Fruit fly (Drosophila melanogaster) ovary, adult (tissue): ENCODE data around the gene Usp12-46.

Source experiments
- CG17801 ChIP-seq: fragments of 200-800 bp; optimal IDR thresholded peaks from 2 replicates; lab custom pipeline; 2019; ENCODE audit warnings: missing biosample characterization, mild to moderate bottlenecking, missing genetic modification characterization, moderate library complexity; ENCODE audit not compliant: partially characterized antibody

The Usp12-46 gene

DNA sequence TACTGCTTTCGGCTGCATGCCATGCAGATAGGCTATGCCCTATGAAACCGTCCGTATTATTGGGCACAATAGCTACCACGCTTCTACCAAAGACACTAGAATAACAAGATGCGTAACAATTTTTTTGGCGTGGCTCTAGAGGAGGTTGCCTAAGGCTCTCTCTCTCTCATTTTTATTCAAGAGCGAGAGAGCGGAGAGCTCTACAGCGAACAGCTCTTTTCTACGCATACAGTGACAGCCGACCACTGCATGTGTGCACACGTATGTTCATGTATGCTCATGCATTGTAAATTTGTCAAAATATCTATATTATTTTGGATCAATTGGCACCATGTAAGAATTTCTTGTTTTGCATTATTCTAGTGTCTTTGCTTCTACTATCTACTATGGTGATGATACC is 17.7 kb upstream of the Usp12-46 start:
- TF ChIP-seq CG17801 (GFP tag; lab: Kevin White, UChicago), result no peak

DNA sequence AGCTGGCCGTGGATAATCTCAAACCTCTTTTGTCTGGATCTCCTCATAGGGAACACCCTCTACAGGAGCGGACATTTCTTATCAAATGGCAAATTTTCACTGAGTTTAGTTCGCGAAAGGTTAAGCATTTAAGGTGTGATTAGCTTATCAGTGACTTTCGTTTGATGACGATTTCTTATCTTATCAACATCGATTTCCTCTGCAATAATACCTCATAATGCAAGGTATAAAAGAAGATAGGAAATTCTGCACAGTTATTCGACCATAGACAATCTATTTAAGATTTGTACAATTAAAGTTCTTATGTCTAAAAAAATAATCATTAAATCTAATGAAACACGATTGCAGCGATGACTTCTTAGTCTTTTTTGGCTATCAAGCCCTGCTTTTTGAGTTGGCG is 16.9 kb upstream of the Usp12-46 start, which contains the start of gene Takl2:
Gene Takl2, minus strand, starts transcription at position 101 of the 400 bp plus-strand sequence.
- TF ChIP-seq CG17801 (GFP tag; lab: Kevin White, UChicago), result no peak

DNA sequence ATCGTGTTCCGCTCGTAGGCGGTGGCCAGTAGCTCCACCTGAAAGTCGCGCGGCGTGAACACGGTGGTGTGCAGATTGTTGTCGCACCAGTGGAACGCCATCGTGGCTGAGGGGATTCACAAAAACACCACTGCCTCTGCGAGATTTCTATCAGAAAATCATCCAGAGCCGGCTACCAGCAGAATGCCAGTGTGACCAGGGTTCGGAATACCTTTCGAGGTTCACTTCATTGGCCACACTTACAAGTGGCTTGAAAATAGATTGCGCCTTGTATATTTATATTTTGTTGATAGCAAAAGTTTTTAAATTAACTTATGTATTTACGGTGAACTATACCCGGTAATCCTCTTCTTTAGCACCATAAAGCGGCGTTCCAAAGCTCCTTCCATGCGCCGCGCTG is 9.8 kb upstream of the Usp12-46 start, which contains the start of the genes Dcr-1 and CG6985:
Gene Dcr-1, minus strand, starts transcription at position 162 of the 400 bp plus-strand sequence.
Gene CG6985, plus strand, starts transcription at position 221 of the 400 bp plus-strand sequence.
- no peak for TF ChIP-seq CG17801 (GFP tag; lab: Kevin White, UChicago)

DNA sequence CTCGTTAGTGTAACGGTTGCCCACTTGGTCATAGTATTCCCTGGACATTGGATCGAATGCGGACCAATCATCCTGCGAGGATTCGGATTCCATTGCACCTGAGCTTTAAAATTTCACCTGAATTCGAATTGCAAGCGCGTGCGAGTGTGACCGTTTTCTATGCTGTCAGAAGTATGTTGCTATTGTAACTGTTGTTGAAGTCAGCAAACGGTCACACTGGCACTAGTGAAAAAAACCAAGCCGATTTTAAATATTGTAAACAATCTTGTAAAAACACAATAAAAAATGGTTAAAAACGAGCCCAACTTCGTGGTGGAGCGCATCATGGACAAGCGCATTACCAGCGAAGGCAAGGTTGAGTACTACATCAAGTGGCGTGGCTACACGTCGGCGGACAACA is 5.3 kb upstream of the Usp12-46 start, which contains the start of the genes vret and HP1c:
Gene vret, minus strand, starts transcription at position 150 of the 400 bp plus-strand sequence.
Gene HP1c, plus strand, starts transcription at position 189 of the 400 bp plus-strand sequence.
- TF ChIP-seq CG17801 (GFP tag; lab: Kevin White, UChicago), result no peak

DNA sequence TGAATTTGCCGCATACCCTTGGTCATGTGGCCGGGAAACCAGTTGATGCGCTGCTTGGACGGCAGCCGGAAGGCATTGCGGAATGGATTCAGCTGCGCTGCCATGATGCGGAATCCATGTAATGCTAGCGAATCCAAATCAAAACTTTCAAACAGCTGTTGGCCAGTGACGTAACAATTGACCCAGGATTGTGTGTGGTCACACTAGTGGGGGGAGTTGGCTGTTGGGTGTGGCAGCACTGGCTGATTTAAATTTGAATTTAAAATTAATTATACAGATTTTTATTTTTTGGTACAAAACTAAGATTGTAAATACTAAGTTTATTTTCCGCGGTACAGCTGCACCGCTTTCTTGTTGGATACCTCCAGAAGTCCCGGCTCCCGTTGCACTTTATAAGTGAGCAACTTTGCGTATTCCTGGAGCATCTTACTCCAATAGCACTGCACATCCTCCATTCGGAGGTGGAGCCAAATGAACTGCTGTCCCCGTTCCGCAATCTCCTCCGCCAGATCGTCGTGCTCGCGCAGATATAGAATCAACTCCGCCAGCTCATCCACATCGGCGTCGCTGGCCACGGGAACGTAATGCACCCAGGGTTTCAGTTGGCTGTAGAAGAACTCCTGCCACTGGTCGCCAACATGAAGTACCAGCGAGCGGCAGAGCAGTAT is 3.1 kb upstream of the Usp12-46 start, which contains the start of gene CG17141:
Gene CG17141, minus strand, starts transcription at position 177 of the 668 bp plus-strand sequence.
- no peak for TF ChIP-seq CG17801 (GFP tag; lab: Kevin White, UChicago)

DNA sequence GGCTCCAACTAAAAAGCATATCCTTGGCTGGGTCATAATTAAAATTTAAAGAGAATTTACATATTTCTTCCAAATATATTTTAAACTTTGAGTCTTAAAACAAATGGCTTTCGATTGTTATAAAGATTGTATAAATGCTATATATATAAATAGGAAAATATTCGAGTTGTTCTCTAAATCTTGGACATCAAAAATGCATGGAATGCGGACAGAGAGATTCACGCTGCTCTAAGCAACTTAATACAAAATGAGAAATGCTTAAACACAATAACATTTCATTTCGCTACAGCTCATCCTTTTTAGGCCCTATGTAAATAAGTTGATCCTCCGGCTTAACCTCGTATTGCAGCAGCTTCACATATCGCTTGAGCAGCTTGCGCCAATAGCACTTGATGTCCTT is 1.7 kb upstream of the Usp12-46 start, which contains the start of gene CG31139:
Gene CG31139, minus strand, starts transcription at position 101 of the 400 bp plus-strand sequence.
- no peak for TF ChIP-seq CG17801 (GFP tag; lab: Kevin White, UChicago)

DNA sequence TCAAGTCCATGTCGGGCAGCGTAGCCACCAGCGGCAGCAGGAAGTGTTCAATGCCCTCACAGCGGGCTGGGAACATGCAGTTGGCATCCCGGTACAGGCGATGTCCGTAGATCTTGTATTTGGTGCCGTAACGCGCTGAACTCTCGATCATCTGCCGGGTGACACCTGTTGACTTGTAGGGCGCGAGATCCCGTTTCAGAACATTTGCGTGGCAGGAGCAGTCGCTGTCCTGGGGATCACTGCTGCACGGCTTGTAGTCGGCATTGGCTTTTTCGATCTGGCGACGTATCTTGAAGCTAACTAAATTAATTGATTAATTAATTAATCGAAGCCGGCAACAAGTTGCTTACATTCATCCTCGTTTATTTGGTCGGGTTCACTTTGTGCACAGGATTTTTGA is 662 bp upstream of the Usp12-46 start:
- no peak for TF ChIP-seq CG17801 (GFP tag; lab: Kevin White, UChicago)

DNA sequence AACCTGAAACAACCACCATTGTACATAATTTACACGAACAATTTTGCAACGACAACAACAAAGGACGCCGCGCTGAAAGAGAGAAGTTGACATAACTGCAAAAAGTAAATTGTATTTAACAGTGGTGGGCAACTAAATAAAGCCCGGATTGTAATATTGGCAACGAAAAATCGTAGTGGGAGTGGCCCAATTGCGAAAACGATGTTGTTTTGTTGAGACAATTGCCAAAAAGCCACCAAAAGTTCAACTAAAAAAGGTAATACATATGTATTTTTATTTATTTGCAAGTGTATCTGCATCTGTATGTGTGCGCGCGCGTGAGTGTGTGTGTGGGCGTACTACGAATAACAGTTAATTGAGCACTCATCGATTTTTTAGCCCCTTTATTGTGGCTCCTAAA is 410 bp downstream of the Usp12-46 start:
- TF ChIP-seq CG17801 (GFP tag; lab: Kevin White, UChicago), result no peak

DNA sequence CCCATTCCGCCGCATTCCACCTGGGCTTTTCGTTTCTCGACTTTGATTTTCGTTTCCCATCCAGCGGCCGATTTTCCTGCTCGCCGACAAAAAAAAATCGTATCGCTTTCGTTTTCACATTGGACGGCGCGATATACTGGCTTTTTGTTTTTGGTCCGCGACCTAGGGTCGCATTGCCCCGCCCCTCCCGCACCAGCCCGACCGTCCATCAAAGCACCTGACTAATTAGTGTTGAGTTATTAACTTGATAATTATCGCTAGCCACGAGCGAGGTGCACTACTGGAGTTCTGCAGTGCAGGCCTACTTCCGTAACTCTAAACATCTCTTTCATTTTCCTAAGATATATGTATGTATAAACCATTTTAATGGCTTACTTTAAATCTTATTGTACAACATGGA is 997 bp downstream of the Usp12-46 start:
- no peak for TF ChIP-seq CG17801 (GFP tag; lab: Kevin White, UChicago)

DNA sequence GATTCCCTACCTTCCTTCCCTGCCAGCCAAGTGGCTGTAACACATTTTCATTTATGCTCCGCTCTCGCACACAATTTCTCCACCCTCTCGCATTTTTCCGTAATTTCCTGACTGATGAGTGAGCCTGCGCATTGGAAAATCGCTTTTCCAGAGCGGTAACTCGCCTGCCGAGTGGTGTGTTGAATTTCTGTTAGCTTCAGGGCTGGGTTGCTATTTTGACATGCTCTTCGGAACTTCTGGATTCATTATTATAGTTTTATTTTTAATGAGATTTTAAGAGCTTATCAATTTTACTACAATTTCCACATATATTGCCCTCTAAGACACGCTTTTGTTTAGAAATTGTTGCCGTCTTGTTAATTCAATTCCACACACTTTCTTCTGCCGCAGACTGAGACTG is 2.2 kb downstream of the Usp12-46 start:
- TF ChIP-seq CG17801 (GFP tag; lab: Kevin White, UChicago), result no peak

DNA sequence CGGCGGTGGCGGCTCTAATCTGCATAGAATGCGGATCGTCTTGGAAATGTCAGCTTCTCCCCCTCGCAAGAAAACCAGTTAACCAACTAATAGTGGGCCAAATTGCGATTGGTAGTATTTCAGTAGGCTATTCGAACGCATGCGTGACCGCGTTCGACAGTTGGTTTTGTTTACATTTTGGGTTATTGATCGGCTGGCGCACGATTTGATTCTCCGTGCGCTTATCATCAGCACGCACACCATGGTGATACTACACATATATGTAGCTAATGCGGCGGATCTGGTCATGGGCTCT is 2.8 kb downstream of the Usp12-46 start:
- no peak for TF ChIP-seq CG17801 (GFP tag; lab: Kevin White, UChicago)

DNA sequence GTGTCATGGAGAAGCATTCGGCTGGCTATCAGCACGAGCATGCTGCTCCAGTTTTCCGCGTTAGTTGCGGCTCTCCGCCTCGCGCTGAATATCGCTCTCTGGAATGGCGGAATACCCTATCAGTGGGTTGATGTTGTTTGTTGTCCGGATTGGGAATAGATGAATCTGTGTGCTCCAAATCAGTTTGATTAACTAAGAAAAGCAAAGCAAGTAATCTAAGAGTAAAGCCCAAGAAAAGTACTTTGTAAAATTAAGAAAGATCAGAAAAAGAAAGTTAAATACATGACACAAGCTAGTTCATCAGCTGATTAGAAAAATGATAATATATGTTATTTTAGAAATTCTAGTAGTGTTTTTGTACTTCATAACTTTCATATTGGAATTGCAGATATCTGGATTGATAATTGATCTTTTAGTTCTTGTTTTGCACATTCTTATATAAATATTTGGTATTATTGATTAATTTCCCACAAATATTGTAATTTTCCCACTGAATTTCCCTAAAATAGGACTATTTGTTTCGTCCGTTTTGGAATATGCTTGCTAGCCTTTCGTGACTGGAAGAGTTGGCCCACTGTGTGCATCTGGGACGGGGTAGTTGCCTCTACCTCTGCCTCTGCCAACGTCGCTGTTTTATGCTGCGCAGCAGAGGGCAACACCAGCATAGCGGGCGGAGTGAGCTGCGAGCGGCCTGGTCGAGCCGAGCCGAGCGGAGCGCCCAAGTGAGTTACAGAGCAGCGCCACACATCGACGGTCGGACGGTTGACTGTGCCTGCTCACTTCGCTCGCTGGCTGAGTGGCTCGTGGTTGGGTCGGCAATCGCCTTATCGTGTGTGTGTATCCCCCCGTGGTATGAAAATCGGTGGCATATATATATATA is 3.4 kb downstream of the Usp12-46 start:
- TF ChIP-seq CG17801 (GFP tag; lab: Kevin White, UChicago), result no peak

DNA sequence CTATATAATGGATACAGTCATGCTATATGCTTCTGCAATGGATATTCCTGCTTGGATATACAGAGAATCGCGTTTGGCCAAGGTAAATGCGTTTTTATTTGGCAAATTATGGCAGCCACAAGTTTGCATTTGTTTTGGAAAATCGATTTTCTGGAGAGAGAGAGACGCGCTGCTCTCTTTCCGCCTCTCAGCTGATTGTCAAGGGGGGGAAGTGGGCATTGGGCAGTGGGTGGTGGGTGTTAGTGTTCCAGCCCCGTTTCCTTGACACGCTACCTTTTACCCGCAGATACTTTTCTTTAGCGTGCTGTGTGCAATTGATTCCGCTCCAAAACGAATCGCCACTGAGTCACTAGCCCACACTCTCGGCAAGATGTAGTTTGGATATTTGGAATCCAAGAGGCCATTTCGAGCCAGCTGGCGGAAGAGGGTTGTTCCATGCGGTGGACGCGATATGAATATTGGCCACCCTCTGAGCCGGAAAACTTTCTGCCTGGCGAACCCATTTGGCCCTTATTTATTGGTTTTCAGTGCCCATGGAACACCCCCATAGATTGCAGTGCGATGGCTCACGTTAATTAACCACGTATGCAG is 4.6 kb downstream of the Usp12-46 start:
- no peak for TF ChIP-seq CG17801 (GFP tag; lab: Kevin White, UChicago)

DNA sequence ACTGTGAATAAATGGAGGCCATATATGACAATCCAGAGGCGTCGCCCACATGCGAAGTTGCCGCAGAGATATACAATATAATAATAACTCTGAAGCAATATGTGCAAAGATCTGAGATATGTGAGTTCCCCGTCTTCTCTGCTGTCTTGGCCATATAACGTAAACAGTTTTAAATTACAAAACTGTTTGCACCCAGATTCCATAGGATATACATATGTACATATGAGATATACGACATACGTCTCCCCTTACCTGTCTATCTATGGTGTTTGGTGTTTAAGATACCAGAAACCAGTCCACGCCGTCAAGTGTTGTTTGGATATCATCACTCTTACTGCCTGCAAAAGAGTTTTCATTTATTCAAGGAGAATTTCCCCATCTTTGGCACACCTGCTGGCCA is 5.6 kb downstream of the Usp12-46 start:
- TF ChIP-seq CG17801 (GFP tag; lab: Kevin White, UChicago), result no peak

DNA sequence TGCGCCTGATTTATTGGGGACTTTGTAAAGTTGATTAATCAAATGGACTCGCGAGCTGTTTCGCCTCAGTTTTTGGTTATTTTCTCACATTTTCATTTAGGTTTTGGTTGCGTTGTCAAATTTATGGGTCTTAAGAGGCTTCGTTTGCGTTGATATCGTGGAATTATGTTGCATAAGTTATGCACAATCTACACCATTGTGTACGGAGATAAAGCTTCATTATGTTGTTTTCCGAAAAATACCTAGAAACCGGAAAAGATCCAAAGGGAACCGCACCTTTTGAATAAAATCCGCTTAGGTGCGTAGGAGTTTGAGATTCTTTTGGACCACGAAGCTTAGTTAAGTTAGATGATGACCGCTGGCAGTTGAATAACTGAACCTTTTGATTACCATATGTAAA is 6.4 kb downstream of the Usp12-46 start:
- no peak for TF ChIP-seq CG17801 (GFP tag; lab: Kevin White, UChicago)
